Fruit fly (Drosophila melanogaster): Measurements from ENCODE around the gene Girdin.

The Girdin gene

DNA sequence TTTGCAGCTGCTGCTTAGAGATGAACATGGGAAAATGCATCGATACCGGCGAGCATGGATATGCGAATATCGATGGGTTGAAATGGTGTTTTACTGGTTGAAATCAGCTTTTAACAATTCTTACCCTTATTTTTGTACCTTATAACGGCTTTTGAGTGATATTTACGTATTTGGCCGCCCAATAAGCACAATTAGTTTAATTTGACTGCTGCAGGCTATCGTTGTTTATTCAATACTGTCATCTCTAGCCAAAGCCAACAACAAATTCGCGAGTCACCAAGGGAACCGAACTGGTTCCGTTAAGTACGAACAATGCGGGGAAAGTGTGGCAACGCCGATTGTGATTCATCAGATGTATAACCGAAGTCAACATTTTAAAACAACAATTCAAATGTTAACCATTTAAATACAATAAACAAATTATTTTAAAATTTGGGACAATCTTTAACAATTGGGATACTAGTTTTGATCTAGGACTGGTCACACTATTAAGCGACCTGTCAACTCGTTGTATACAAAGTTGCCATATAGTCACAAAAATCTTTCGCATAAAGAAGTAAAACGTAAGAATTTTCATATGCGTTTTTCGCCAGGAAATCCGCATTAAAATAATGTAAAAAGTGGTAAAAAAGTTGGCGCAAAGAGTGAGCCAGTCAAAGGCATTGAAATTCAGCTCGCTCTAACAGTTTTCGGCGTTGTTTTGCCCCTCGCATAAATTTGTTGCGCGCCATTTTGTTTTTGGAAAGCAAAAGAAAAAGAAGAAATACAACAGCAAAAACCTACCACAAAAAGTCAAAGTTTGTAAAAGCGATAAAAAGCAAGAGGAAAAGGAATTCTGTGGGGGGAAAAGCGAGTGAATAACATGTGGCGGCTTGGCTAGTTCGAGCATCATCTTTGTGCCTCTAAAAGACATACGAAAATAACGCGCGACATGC lies 30.3 kb upstream of the Girdin start, which contains the start of the genes Usp5 and BtbVII:
TSS of gene Usp5 (minus strand) at position 234 of the 935 bp plus-strand sequence.
TSS of gene BtbVII (plus strand) at position 522 of the 935 bp plus-strand sequence.
- TF ChIP-seq tj (GFP tag; optimal IDR thresholded peaks at IDR 0.05) (peak; percentile 43), Mnt (GFP tag; optimal IDR thresholded peaks at IDR 0.05) (peak; percentile 71), CG33017 (tag; optimal IDR thresholded peaks at IDR 0.05) (peak; percentile 0), kay (GFP tag; ENCODE audit: borderline replicate concordance) (no peak), bab1 (GFP tag; optimal IDR thresholded peaks at IDR 0.05) (peak; percentile 82), cic (GFP tag; optimal IDR thresholded peaks at IDR 0.05) (peak; percentile 24), Crg-1 (GFP tag; optimal IDR thresholded peaks at IDR 0.05) (peak; percentile 73), CG14711 (tag; optimal IDR thresholded peaks at IDR 0.05) (peak; percentile 48), pad (GFP tag; optimal IDR thresholded peaks at IDR 0.05) (peak; percentile 55), ovo (GFP tag; optimal IDR thresholded peaks at IDR 0.05) (peak; percentile 78), CG1620 (GFP tag; optimal IDR thresholded peaks at IDR 0.05) (peak; percentile 85), toe (GFP tag; optimal IDR thresholded peaks at IDR 0.05) (peak; percentile 84), CG7045 (GFP tag; optimal IDR thresholded peaks at IDR 0.05) (peak; percentile 45), Clk (GFP tag; optimal IDR thresholded peaks at IDR 0.05) (peak; percentile 56), Hr96 (GFP tag; optimal IDR thresholded peaks at IDR 0.05) (peak; percentile 86), CG12768 (GFP tag; optimal IDR thresholded peaks at IDR 0.05) (peak; percentile 62), CG5204 (GFP tag; optimal IDR thresholded peaks at IDR 0.05) (no peak), CG11617 (GFP tag; optimal IDR thresholded peaks at IDR 0.05) (peak; percentile 70), CG7101 (tag; optimal IDR thresholded peaks at IDR 0.05) (peak; percentile 73), cnc (optimal IDR thresholded peaks at IDR 0.05) (peak; percentile 80 to 92)

DNA sequence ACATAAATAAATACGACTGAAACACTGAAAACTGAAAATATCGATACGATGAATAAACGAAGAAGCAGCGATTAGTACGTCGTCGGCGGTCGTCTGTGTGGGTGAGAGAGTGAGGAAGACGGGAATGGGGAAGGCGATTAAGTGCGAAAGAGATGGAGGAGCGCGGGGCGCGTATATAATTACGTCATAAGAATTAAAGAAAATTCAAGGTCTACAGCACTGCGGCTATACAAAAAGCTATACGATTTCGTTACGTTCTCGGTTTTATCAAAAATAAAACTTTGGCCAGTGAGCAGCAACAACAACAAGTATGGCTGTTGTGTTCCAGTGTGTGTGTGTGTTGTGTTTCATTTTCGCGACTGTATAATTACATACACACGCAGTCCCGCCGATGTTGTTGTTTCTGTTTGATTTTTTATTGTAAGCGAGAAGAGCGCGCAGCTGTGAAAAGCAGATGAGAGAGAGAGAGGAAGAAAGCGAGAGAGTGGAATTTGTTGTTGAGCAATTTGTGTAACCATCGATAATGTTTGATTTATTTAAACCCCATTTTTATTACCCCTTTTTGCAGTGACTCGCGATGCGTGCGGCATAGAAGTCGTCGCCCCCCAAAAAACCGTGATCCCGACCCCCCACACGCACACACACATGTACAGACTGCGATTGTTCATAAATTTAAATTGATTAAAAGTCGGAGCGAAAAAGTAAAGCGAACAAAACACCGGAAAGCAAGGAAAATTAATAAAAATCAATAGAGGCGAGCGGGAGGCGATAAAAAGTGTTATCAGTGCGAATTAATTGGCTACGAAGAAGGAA lies 29.5 kb upstream of the Girdin start:
- peak; percentile 49 for TF ChIP-seq tj (GFP tag; optimal IDR thresholded peaks at IDR 0.05)
- TF ChIP-seq Hr96 (GFP tag; optimal IDR thresholded peaks at IDR 0.05) = no peak
- no peak for TF ChIP-seq pad (GFP tag; optimal IDR thresholded peaks at IDR 0.05)
- TF ChIP-seq CG1620 (GFP tag; optimal IDR thresholded peaks at IDR 0.05) = no peak
- TF ChIP-seq Clk (GFP tag; optimal IDR thresholded peaks at IDR 0.05) = peak; percentile 47
- TF ChIP-seq CG14711 (tag; optimal IDR thresholded peaks at IDR 0.05) = no peak
- no peak for TF ChIP-seq toe (GFP tag; optimal IDR thresholded peaks at IDR 0.05)
- peak; percentile 82 for TF ChIP-seq CG12768 (GFP tag; optimal IDR thresholded peaks at IDR 0.05)
- TF ChIP-seq ovo (GFP tag; optimal IDR thresholded peaks at IDR 0.05) = no peak
- TF ChIP-seq kay (GFP tag; ENCODE audit: borderline replicate concordance) = no peak
- TF ChIP-seq Crg-1 (GFP tag; optimal IDR thresholded peaks at IDR 0.05) = no peak
- TF ChIP-seq CG7045 (GFP tag; optimal IDR thresholded peaks at IDR 0.05) = peak; percentile 25
- no peak for TF ChIP-seq CG5204 (GFP tag; optimal IDR thresholded peaks at IDR 0.05)
- TF ChIP-seq CG11617 (GFP tag; optimal IDR thresholded peaks at IDR 0.05) = peak; percentile 54
- TF ChIP-seq Mnt (GFP tag; optimal IDR thresholded peaks at IDR 0.05) = peak; percentile 77
- TF ChIP-seq bab1 (GFP tag; optimal IDR thresholded peaks at IDR 0.05) = no peak
- TF ChIP-seq cic (GFP tag; optimal IDR thresholded peaks at IDR 0.05) = peak; percentile 94
- TF ChIP-seq CG7101 (tag; optimal IDR thresholded peaks at IDR 0.05) = peak; percentile 9
- no peak for TF ChIP-seq CG33017 (tag; optimal IDR thresholded peaks at IDR 0.05)
- TF ChIP-seq cnc (optimal IDR thresholded peaks at IDR 0.05) = no peak

DNA sequence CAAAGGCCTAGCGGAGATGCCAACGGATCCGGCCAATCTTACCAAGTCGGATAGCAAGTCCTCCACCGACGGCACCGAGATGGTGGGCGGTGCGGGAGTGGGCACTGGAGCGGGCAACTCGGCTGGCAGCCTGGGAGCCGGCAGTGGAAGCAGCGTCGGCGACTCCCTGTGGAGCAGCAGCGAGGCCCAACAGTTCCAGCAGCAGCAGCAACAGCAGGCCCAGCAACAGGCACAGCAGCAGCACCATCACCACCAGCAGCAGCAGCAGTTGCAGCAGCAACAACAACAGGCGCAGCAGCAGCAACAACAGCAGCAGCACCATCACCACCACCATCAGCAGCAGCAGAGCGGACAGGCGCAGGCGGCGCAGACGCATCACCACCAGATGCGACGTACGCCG lies 28.4 kb upstream of the Girdin start:
- no peak for TF ChIP-seq Mnt (GFP tag; optimal IDR thresholded peaks at IDR 0.05)
- no peak for TF ChIP-seq CG11617 (GFP tag; optimal IDR thresholded peaks at IDR 0.05)
- no peak for TF ChIP-seq cic (GFP tag; optimal IDR thresholded peaks at IDR 0.05)

DNA sequence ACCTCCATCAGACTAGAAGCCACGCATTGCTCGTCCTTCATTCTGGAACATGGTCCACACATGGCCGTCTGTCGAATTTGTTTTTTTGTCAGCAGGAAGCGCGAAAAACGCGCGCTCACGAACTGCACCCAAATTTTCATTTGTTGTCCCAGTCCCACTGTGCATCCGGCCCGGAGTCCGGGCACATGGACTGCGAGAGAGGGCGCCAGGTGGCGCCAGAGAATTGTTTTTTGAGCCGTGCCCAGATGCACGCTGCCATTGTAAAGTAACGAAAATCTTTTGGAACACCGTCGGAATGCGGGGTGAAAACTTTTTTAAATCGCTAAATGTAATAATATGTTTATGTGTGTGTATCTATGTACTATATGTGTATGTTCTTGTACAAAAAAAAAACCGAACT lies 21.1 kb upstream of the Girdin start:
- TF ChIP-seq tj (GFP tag; optimal IDR thresholded peaks at IDR 0.05) (no peak), CG5204 (GFP tag; optimal IDR thresholded peaks at IDR 0.05) (no peak), CG1620 (GFP tag; optimal IDR thresholded peaks at IDR 0.05) (no peak)

DNA sequence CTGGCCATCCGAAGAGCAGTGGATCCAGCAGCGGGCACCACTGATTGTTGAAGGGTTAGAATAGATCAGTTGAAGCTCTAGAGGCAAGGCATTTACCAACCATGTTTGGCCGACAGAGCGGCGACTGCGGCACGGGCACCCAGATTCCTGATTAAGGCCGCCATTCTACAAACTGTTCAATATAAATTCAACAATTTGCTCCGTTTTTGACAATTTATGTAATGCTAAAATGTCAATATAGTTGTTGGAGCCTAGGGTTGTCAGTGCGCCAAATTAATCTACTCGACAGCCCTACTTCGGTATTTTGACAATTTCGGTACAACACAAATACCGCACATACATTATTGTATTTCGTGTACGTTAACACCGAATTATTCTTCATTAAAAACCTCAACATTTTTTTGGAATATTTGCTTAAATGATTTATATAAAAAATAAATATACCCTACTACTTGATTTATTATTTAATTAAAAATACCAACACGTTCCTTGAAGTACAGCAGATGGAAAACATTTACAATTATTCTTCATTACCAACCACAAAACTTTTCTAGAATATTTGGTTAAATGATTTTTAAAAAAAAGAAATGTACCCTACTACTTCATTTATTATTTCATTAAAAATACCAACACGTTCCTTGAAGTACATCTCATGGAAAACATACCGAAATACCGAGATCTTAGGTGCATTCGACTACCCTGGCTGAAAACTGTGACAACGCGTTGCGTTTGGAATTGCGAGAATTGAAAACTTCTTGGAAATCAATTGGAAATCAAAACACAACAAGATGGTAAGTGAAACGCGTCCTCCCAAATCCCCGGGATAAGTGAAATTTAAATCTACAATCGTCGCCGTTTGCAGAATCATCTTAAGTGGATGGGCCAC lies 19.2 kb upstream of the Girdin start, which contains the start of the genes ND-30 and CG15812:
TSS of gene ND-30 (minus strand) at position 270 of the 886 bp plus-strand sequence.
TSS of gene CG15812 (plus strand) at position 683 of the 886 bp plus-strand sequence.
- no peak for TF ChIP-seq pad (GFP tag; optimal IDR thresholded peaks at IDR 0.05)
- no peak for TF ChIP-seq Mnt (GFP tag; optimal IDR thresholded peaks at IDR 0.05)
- peak; percentile 34 for TF ChIP-seq CG7101 (tag; optimal IDR thresholded peaks at IDR 0.05)
- TF ChIP-seq CG11617 (GFP tag; optimal IDR thresholded peaks at IDR 0.05) = peak; percentile 53
- no peak for TF ChIP-seq bab1 (GFP tag; optimal IDR thresholded peaks at IDR 0.05)
- peak; percentile 15 for TF ChIP-seq tj (GFP tag; optimal IDR thresholded peaks at IDR 0.05)
- peak; percentile 29 for TF ChIP-seq CG1620 (GFP tag; optimal IDR thresholded peaks at IDR 0.05)
- TF ChIP-seq Crg-1 (GFP tag; optimal IDR thresholded peaks at IDR 0.05) = peak; percentile 31
- peak; percentile 94 for TF ChIP-seq CG14711 (tag; optimal IDR thresholded peaks at IDR 0.05)

Measured in whole organism, adult.